Fruit fly (Drosophila melanogaster) whole organism, prepupa: ENCODE results near the gene CG7320.

ENCODE experiments used
- CG9139 ChIP-seq: fragments of 200-800 bp; sonication (Bioruptor generic); optimal IDR thresholded peaks from 3 replicates; lab custom pipeline; 2017; ENCODE audit warnings: missing biosample characterization, mild to moderate bottlenecking, missing genetic modification characterization
- vri ChIP-seq: fragments of 200-800 bp; sonication (Bioruptor generic); optimal IDR thresholded peaks from 3 replicates; lab custom pipeline; 2016; ENCODE audit warnings: missing biosample characterization, mild to moderate bottlenecking, missing genetic modification characterization

- TF ChIP-seq CG9139 (GFP tag; lab: Kevin White, UChicago) (no peak), vri (GFP tag; lab: Kevin White, UChicago) (no peak)
Measured at dm6 chr3L:18218480-18218879, 17.2 kb downstream of the CG7320 start.
